Worm (Caenorhabditis elegans) whole organism, early embryonic: ENCODE measurements around the gene B0244.9.

ENCODE experiments used
- B0310.2 ChIP-seq: sonication (generic microtip); optimal IDR thresholded peaks from 2 replicates; lab custom pipeline; 2016; ENCODE audit warnings: mild to moderate bottlenecking, missing genetic modification characterization, missing compliant biosample characterization
- F13C5.2 ChIP-seq: sonication (generic microtip); optimal IDR thresholded peaks from 2 replicates; lab custom pipeline; 2017; ENCODE audit warnings: mild to moderate bottlenecking, missing genetic modification characterization, inconsistent platforms, missing compliant biosample characterization
- aly-1 ChIP-seq: sonication (generic microtip); optimal IDR thresholded peaks from 2 replicates; lab custom pipeline; 2016; ENCODE audit warnings: missing genetic modification characterization, missing compliant biosample characterization
- ama-1 ChIP-seq: fragments of 150-350 bp; optimal IDR thresholded peaks from 2 replicates; lab custom pipeline; 2014
- ceh-13 ChIP-seq: fragments of 200-800 bp; sonication (Bioruptor generic); optimal IDR thresholded peaks from 2 replicates; lab custom pipeline; 2018; ENCODE audit warnings: mild to moderate bottlenecking, missing genetic modification characterization, missing compliant biosample characterization
- ceh-36 ChIP-seq: sonication (generic microtip); optimal IDR thresholded peaks from 2 replicates; lab custom pipeline; 2016; ENCODE audit warnings: missing genetic modification characterization, inconsistent platforms, missing compliant biosample characterization
- ets-7 ChIP-seq: sonication (generic microtip); optimal IDR thresholded peaks from 2 replicates; lab custom pipeline; 2016; ENCODE audit warnings: missing genotype, missing genetic modification characterization, missing compliant biosample characterization
- flt-1 ChIP-seq: fragments of 200-800 bp; sonication (Bioruptor generic); IDR thresholded peaks from 2 replicates; pipeline ENCODE4 v1.3.6; 2022; ENCODE audit warnings: missing genetic modification characterization, missing compliant biosample characterization
- hmbx-1 ChIP-seq: sonication (generic microtip); optimal IDR thresholded peaks from 2 replicates; lab custom pipeline; 2016; ENCODE audit warnings: mild to moderate bottlenecking, missing genetic modification characterization, missing compliant biosample characterization
- hmg-4 ChIP-seq: fragments of 200-800 bp; sonication (Bioruptor generic); optimal IDR thresholded peaks from 2 replicates; lab custom pipeline; 2018; ENCODE audit warnings: mild to moderate bottlenecking, missing genetic modification characterization, missing compliant biosample characterization
- hnd-1 ChIP-seq: sonication (generic microtip); optimal IDR thresholded peaks from 2 replicates; lab custom pipeline; 2016; ENCODE audit warnings: missing genetic modification characterization, missing compliant biosample characterization
- scrt-1 ChIP-seq: fragments of 200-800 bp; sonication (Bioruptor generic); IDR thresholded peaks from 2 replicates; pipeline ENCODE4 v1.3.6; 2022; ENCODE audit warnings: missing genetic modification characterization, missing compliant biosample characterization
- sea-1 ChIP-seq: fragments of 200-800 bp; sonication (Bioruptor generic); conservative IDR thresholded peaks from 2 replicates; pipeline ENCODE4 v1.3.6; 2022; ENCODE audit warnings: missing genetic modification characterization, missing compliant biosample characterization
- tbx-11 ChIP-seq: fragments of 200-800 bp; sonication (Bioruptor generic); IDR thresholded peaks from 2 replicates; pipeline ENCODE4 v1.3.6; 2022; ENCODE audit warnings: missing genetic modification characterization, missing compliant biosample characterization

DNA sequence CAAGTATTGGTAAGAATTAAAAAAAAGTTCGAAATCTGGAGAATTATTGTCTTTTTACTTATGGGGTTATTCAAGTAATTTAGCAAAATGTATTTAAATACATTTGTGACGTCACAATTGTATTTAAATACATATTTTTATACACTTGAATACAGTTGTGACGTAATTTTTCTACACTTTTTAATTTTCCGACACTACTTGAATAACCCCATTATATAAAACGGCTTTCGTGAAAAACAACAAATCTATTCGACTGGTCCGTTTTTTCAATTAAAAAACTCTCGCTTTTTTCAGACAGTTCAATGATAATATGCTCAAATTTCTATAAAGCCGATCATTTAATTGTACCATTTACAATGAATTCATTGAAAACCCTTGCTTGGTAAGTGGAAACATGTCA, 19.7 kb upstream of the B0244.9 start:
- no peak for TF ChIP-seq ama-1 (lab: Kevin White, UChicago)
- no peak for TF ChIP-seq flt-1 (GFP tag; lab: Robert Waterston, UW)
- TF ChIP-seq aly-1 (tag; lab: Kevin White, UChicago): no peak
- no peak for TF ChIP-seq F13C5.2 (tag; lab: Kevin White, UChicago)
- no peak for TF ChIP-seq sea-1 (GFP tag; lab: Robert Waterston, UW)
- TF ChIP-seq scrt-1 (GFP tag; lab: Robert Waterston, UW): no peak
- TF ChIP-seq ets-7 (tag; lab: Kevin White, UChicago): no peak
- no peak for TF ChIP-seq ceh-13 (GFP tag; lab: Kevin White, UChicago)
- TF ChIP-seq hmg-4 (GFP tag; lab: Kevin White, UChicago): no peak
- TF ChIP-seq ceh-36 (tag; lab: Kevin White, UChicago): no peak
- TF ChIP-seq hnd-1: no peak
- no peak for TF ChIP-seq B0310.2 (tag; lab: Kevin White, UChicago)
- TF ChIP-seq hmbx-1 (tag; lab: Kevin White, UChicago): no peak
- no peak for TF ChIP-seq tbx-11 (GFP tag; lab: Robert Waterston, UW)
